Worm (Caenorhabditis elegans) whole organism, midembryonic: ENCODE measurements around the gene nspa-8.

Experiments
- T22C8.4 ChIP-seq: fragments of 200-800 bp; sonication (Bioruptor generic); IDR thresholded peaks from 2 replicates; pipeline ENCODE4 v1.3.6; 2022; ENCODE audit warnings: missing genetic modification characterization, missing compliant biosample characterization
- cog-1 ChIP-seq: sonication (generic microtip); optimal IDR thresholded peaks from 2 replicates; lab custom pipeline; 2016; ENCODE audit warnings: missing genetic modification characterization, missing compliant biosample characterization
- flt-1 ChIP-seq: fragments of 200-800 bp; sonication (Bioruptor generic); IDR thresholded peaks from 2 replicates; pipeline ENCODE4 v1.3.6; 2022; ENCODE audit warnings: missing genetic modification characterization, missing compliant biosample characterization
- klf-2 ChIP-seq: fragments of 200-800 bp; sonication (Bioruptor generic); conservative IDR thresholded peaks from 2 replicates; pipeline ENCODE4 v1.3.6; 2022; ENCODE audit warnings: missing genetic modification reagents, missing genetic modification characterization, missing compliant biosample characterization
- med-1 ChIP-seq: sonication (generic microtip); optimal IDR thresholded peaks from 2 replicates; lab custom pipeline; 2017; ENCODE audit warnings: missing genetic modification characterization, mild to moderate bottlenecking, missing compliant biosample characterization, antibody characterized with exemption, missing genetic modification reagents; ENCODE audit not compliant: insufficient read depth
- ref-1 ChIP-seq: fragments of 200-800 bp; sonication (Bioruptor generic); conservative IDR thresholded peaks from 2 replicates; pipeline ENCODE4 v1.3.6; 2022; ENCODE audit warnings: missing genetic modification reagents, missing genetic modification characterization, missing compliant biosample characterization
- tab-1 ChIP-seq: fragments of 200-800 bp; sonication (Bioruptor generic); IDR thresholded peaks from 2 replicates; pipeline ENCODE4 v1.3.6; 2022; ENCODE audit warnings: missing genetic modification characterization, missing compliant biosample characterization
- ztf-23 ChIP-seq: fragments of 200-800 bp; sonication (Bioruptor generic); IDR thresholded peaks from 2 replicates; pipeline ENCODE4 v1.3.6; 2022; ENCODE audit warnings: missing genetic modification reagents, missing genetic modification characterization, missing compliant biosample characterization
- ztf-29 ChIP-seq: fragments of 200-800 bp; sonication (Bioruptor generic); IDR thresholded peaks from 2 replicates; pipeline ENCODE4 v1.3.6; 2022; ENCODE audit warnings: missing genetic modification reagents, missing genetic modification characterization, missing compliant biosample characterization

The nspa-8 gene

ce11 chrV:14838130-14838529 lies 11.3 kb upstream of the nspa-8 start:
- no peak for TF ChIP-seq klf-2 (GFP tag; lab: Robert Waterston, UW)
- no peak for TF ChIP-seq ztf-29
- no peak for TF ChIP-seq med-1 (GFP tag; lab: Kevin White, UChicago)
- no peak for TF ChIP-seq flt-1
- TF ChIP-seq T22C8.4 (GFP tag; lab: Robert Waterston, UW): no peak
- TF ChIP-seq ztf-23: no peak
- TF ChIP-seq tab-1: no peak
- TF ChIP-seq ref-1 (GFP tag; lab: Robert Waterston, UW): no peak
- TF ChIP-seq cog-1: no peak

ce11 chrV:14835075-14835991 lies 8.5 kb upstream of the nspa-8 start:
- TF ChIP-seq T22C8.4 (GFP tag; lab: Robert Waterston, UW) (no peak), ztf-23 (no peak), klf-2 (GFP tag; lab: Robert Waterston, UW) (no peak)

- peak; percentile 51; the same call in 1 of the 2 replicates for TF ChIP-seq flt-1
- peak; percentile 63; the same call in 1 of the 2 replicates for TF ChIP-seq ztf-23
- no peak for TF ChIP-seq ref-1 (GFP tag; lab: Robert Waterston, UW)
Observed at ce11 chrV:14833219-14833618, 6.4 kb upstream of the nspa-8 start.

- TF ChIP-seq ztf-23 (no peak), ztf-29 (no peak), cog-1 (no peak), T22C8.4 (GFP tag; lab: Robert Waterston, UW) (no peak), klf-2 (GFP tag; lab: Robert Waterston, UW) (no peak), med-1 (GFP tag; lab: Kevin White, UChicago) (no peak)
Observed at ce11 chrV:14832789-14833187, 5.9 kb upstream of the nspa-8 start.

- TF ChIP-seq ztf-23 (0 out of 2 replicates have a peak, but pooled peaks have one; percentile 48), ztf-29 (no peak), flt-1 (no peak), T22C8.4 (GFP tag; lab: Robert Waterston, UW) (no peak)
Observed at ce11 chrV:14832121-14832788, 5.4 kb upstream of the nspa-8 start.

ce11 chrV:14831460-14832120 lies 4.7 kb upstream of the nspa-8 start:
- TF ChIP-seq tab-1: no peak
- TF ChIP-seq flt-1: no peak
- TF ChIP-seq ref-1 (GFP tag; lab: Robert Waterston, UW): no peak
- TF ChIP-seq cog-1: no peak
- no peak for TF ChIP-seq med-1 (GFP tag; lab: Kevin White, UChicago)
- no peak for TF ChIP-seq T22C8.4 (GFP tag; lab: Robert Waterston, UW)
- no peak for TF ChIP-seq klf-2 (GFP tag; lab: Robert Waterston, UW)
- TF ChIP-seq ztf-29: no peak

ce11 chrV:14830267-14831175 lies 3.7 kb upstream of the nspa-8 start:
- no peak for TF ChIP-seq klf-2 (GFP tag; lab: Robert Waterston, UW)
- no peak for TF ChIP-seq T22C8.4 (GFP tag; lab: Robert Waterston, UW)
- TF ChIP-seq ztf-29: 0 out of 2 replicates have a peak, but pooled peaks have one; percentile 5
- TF ChIP-seq cog-1: no peak
- no peak for TF ChIP-seq tab-1
- TF ChIP-seq flt-1: 0 out of 2 replicates have a peak, but pooled peaks have one; percentile 33
- no peak for TF ChIP-seq ref-1 (GFP tag; lab: Robert Waterston, UW)

ce11 chrV:14828407-14828806 lies 1.6 kb upstream of the nspa-8 start:
- TF ChIP-seq ztf-29 (0 out of 2 replicates have a peak, but pooled peaks have one; percentile 17), klf-2 (GFP tag; lab: Robert Waterston, UW) (no peak), ztf-23 (no peak)

- TF ChIP-seq med-1 (GFP tag; lab: Kevin White, UChicago): no peak
- no peak for TF ChIP-seq flt-1
- no peak for TF ChIP-seq ztf-29
- no peak for TF ChIP-seq T22C8.4 (GFP tag; lab: Robert Waterston, UW)
- no peak for TF ChIP-seq tab-1
- TF ChIP-seq cog-1: no peak
- TF ChIP-seq klf-2 (GFP tag; lab: Robert Waterston, UW): no peak
- no peak for TF ChIP-seq ref-1 (GFP tag; lab: Robert Waterston, UW)
- TF ChIP-seq ztf-23: no peak
Observed at ce11 chrV:14824124-14824523, 2.7 kb downstream of the nspa-8 start, which contains the start of gene W06A7.4. W06A7.4 (plus strand) TSS chrV:14824424.
